Fruit fly (Drosophila melanogaster): ENCODE data around the gene CG1504.

CG1504 gene

DNA sequence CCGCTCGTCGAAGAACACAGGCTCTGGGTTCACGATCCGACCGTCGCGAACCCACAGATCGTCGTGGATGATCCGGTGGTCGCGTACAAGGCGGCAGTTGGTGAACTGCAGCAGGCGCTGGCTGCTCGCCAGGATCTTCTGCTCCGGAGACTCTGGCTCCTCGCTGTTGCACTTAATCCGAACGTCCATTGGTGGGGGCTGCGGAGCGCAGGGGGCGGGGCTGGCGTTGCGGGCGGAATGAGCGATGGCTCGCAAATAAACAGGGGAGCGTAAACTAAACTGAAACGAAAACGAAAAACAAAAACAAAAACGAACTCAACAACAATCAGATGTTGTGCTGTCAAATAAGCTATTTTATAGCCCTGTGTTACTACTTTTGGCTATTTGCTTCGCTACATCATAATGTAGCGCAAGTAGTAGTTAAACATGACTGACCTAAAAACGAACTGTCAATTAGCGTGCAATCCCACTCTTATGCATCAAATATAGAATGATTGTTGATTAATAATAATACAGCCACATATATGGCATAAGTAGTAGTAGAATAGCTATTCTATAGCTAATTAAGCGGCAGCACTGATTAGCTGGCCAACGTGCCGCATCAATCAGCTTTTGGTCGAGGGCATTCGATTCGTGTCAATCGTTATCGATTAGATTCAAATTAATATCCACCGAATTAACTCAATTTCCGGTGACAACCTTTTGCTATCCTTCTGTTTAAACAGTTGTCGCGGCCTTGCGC, 73.2 kb downstream of the CG1504 start, which contains the start of gene CG17065 (continued):
- TF ChIP-seq so (GFP tag; IDR thresholded peaks at IDR 0.05): no peak
- TF ChIP-seq dan (GFP tag; IDR thresholded peaks at IDR 0.05): no peak
- TF ChIP-seq CG10366 (GFP tag; IDR thresholded peaks at IDR 0.05): no peak
- TF ChIP-seq chm (GFP tag; IDR thresholded peaks at IDR 0.05): no peak
- TF ChIP-seq PHDP (tag; optimal IDR thresholded peaks at IDR 0.05): peak; percentile 26
- TF ChIP-seq mam (GFP tag; optimal IDR thresholded peaks at IDR 0.05): peak; percentile 46
- TF ChIP-seq dysf (GFP tag; IDR thresholded peaks at IDR 0.05): peak; percentile 57; the same call in 1 of the 3 replicates
- TF ChIP-seq sug (tag; optimal IDR thresholded peaks at IDR 0.05): peak; percentile 51
- no peak for TF ChIP-seq HLHmδ (GFP tag; optimal IDR thresholded peaks at IDR 0.05)
- no peak for TF ChIP-seq MTF-1 (GFP tag; optimal IDR thresholded peaks at IDR 0.05; ENCODE audit: borderline replicate concordance)
- TF ChIP-seq CG15073 (GFP tag; optimal IDR thresholded peaks at IDR 0.05): no peak
- no peak for TF ChIP-seq Hand (GFP tag; optimal IDR thresholded peaks at IDR 0.05)
- no peak for TF ChIP-seq rib (GFP tag; IDR thresholded peaks at IDR 0.05)
- TF ChIP-seq CG11695 (GFP tag; IDR thresholded peaks at IDR 0.05): no peak
- no peak for TF ChIP-seq CG18262 (tag; optimal IDR thresholded peaks at IDR 0.05)
- peak; percentile 65 for TF ChIP-seq CoRest (tag; optimal IDR thresholded peaks at IDR 0.05)
- no peak for TF ChIP-seq Atf6 (GFP tag; IDR thresholded peaks at IDR 0.05)
- no peak for TF ChIP-seq CG10979 (tag; optimal IDR thresholded peaks at IDR 0.05)
- TF ChIP-seq ttk (GFP tag; IDR thresholded peaks at IDR 0.05): no peak
- TF ChIP-seq Bgb (GFP tag; IDR thresholded peaks at IDR 0.05; ENCODE audit: partially characterized antibody): 0 out of 2 replicates have a peak, but pooled peaks have one; percentile 20
- no peak for TF ChIP-seq fd102C (GFP tag; optimal IDR thresholded peaks at IDR 0.05)
- no peak for TF ChIP-seq CG3065 (GFP tag; optimal IDR thresholded peaks at IDR 0.05)
- TF ChIP-seq odd (GFP tag; optimal IDR thresholded peaks at IDR 0.05): no peak
- TF ChIP-seq Blimp-1 (GFP tag; optimal IDR thresholded peaks at IDR 0.05): peak; percentile 8
- TF ChIP-seq wek (GFP tag; optimal IDR thresholded peaks at IDR 0.05): no peak
- TF ChIP-seq CG8281 (tag; optimal IDR thresholded peaks at IDR 0.05): no peak
- TF ChIP-seq Usf (GFP tag; optimal IDR thresholded peaks at IDR 0.05): no peak
- TF ChIP-seq hkb (optimal IDR thresholded peaks at IDR 0.05): peak; percentile 22
- no peak for TF ChIP-seq hkb (GFP tag; IDR thresholded peaks at IDR 0.05)
- TF ChIP-seq Fer3 (tag; optimal IDR thresholded peaks at IDR 0.05): peak; percentile 22
- TF ChIP-seq slbo (GFP tag; IDR thresholded peaks at IDR 0.05): peak; percentile 39; the same call in 1 of the 2 replicates
- TF ChIP-seq CG8765 (GFP tag; IDR thresholded peaks at IDR 0.05): no peak
- TF ChIP-seq Dp (GFP tag; optimal IDR thresholded peaks at IDR 0.05): peak; percentile 81
- no peak for TF ChIP-seq CG1832 (GFP tag; optimal IDR thresholded peaks at IDR 0.05)
- TF ChIP-seq Lhr (GFP tag; optimal IDR thresholded peaks at IDR 0.05): peak; percentile 17
- TF ChIP-seq CG10959 (GFP tag; IDR thresholded peaks at IDR 0.05): no peak
- no peak for TF ChIP-seq CG16863 (GFP tag; optimal IDR thresholded peaks at IDR 0.05)
- TF ChIP-seq CG18619 (GFP tag; optimal IDR thresholded peaks at IDR 0.05): no peak
- no peak for TF ChIP-seq E2f1 (GFP tag; IDR thresholded peaks at IDR 0.05)
- peak; percentile 15 for TF ChIP-seq CG10209 (GFP tag; optimal IDR thresholded peaks at IDR 0.05)
- peak; percentile 31 for TF ChIP-seq CG12769 (tag; optimal IDR thresholded peaks at IDR 0.05)
- peak; percentile 26; the same call in 1 of the 2 replicates for TF ChIP-seq CG9215 (GFP tag; IDR thresholded peaks at IDR 0.05)
- no peak for TF ChIP-seq Camta (GFP tag; optimal IDR thresholded peaks at IDR 0.05)
- 0 out of 2 replicates have a peak, but pooled peaks have one; percentile 26 for TF ChIP-seq CG11085 (GFP tag; IDR thresholded peaks at IDR 0.05)
- TF ChIP-seq Fer1 (GFP tag; optimal IDR thresholded peaks at IDR 0.05): no peak
- peak; percentile 25 for TF ChIP-seq Bteb2 (GFP tag; optimal IDR thresholded peaks at IDR 0.05)
- TF ChIP-seq btn (GFP tag; optimal IDR thresholded peaks at IDR 0.05): no peak
- no peak for TF ChIP-seq hb (GFP tag; IDR thresholded peaks at IDR 0.05; ENCODE audit: partially characterized antibody)
- no peak for TF ChIP-seq tup (GFP tag; optimal IDR thresholded peaks at IDR 0.05)

Data from whole organism, embryonic.